Worm (Caenorhabditis elegans): ENCODE data around the gene srv-5.

srv-5 gene

DNA sequence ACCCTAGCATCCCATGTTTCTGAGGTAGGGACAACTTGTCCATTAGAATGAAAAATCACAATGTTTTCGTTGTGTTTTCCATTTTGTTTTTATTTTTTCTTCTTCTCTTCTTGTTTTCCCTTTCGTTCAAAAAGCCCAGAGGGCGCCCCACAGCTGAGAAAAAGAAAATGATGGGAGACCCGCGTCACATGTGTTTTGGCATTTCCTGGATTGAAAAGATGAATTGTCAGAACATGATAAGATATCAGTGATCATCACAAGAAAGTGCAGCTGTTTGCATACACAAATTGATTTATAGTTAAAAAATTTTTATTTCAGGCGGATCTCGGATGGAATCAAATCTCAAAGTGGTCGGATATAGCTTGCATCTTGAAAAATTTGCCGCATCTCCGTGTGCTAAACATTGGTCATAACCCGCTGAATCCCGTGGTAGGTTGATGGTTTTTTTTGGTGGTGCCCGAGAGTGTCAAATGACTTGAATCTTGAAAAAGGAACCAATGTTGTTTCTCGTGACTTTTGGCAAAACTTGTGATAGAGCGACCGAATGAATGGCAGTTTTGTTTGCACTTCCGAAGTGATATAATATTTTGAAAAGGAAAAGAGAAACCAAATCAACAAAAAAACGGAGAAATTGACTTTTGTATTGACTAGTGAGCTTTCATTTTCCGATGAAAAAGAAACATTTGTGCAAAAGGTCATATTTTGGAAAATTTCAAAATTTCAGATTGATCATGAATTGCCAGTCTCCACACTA, 14.2 kb downstream of the srv-5 start:
- no peak for TF ChIP-seq attf-3 (GFP tag; conservative IDR thresholded peaks at IDR 0.05)
- TF ChIP-seq pha-4 (tag; optimal IDR thresholded peaks at IDR 0.05) = peak; percentile 17
- TF ChIP-seq dox-1 (GFP tag; IDR thresholded peaks at IDR 0.05) = 0 out of 2 replicates have a peak, but pooled peaks have one; percentile 4
- peak; percentile 21 for TF ChIP-seq attf-5 (GFP tag; optimal IDR thresholded peaks at IDR 0.05)
- 0 out of 2 replicates have a peak, but pooled peaks have one; percentile 36 for TF ChIP-seq K11D2.4 (GFP tag; IDR thresholded peaks at IDR 0.05)
- TF ChIP-seq sptf-2 (GFP tag; optimal IDR thresholded peaks at IDR 0.05) = no peak
- TF ChIP-seq let-526 (GFP tag; IDR thresholded peaks at IDR 0.05) = 0 out of 2 replicates have a peak, but pooled peaks have one; percentile 29
- TF ChIP-seq cebp-1 (GFP tag; IDR thresholded peaks at IDR 0.05) = no peak
- peak; percentile 47 for TF ChIP-seq cebp-1 (tag; optimal IDR thresholded peaks at IDR 0.05)

DNA sequence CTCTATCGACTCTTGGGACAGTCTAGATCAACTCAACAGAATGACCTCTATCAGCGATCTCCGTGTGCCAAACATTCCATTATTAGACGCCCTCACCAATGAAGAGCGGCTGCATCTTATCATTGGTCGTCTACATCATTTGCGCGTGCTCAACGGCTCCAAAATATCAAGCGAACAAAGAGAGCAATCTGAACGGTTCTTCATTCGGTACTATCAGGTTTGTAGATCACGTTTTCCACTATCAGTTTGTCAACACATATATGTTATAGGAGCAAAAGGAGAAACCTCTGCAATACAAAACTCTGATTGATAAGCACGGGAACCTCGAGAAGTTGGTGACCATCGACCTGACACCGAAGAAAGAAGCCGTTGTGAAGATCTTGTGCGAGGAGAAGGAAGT, 16.2 kb downstream of the srv-5 start:
- TF ChIP-seq attf-6 (GFP tag; IDR thresholded peaks at IDR 0.05) (no peak), ekl-4 (GFP tag; IDR thresholded peaks at IDR 0.05) (no peak), Y79H2A.3 (GFP tag; conservative IDR thresholded peaks at IDR 0.05) (no peak), ets-4 (GFP tag; optimal IDR thresholded peaks at IDR 0.05) (no peak), F55B11.4 (tag; optimal IDR thresholded peaks at IDR 0.05; ENCODE audit: borderline replicate concordance, insufficient read depth) (no peak)

ce11 chrX:4273614-4274013, 21.5 kb downstream of the srv-5 start, which contains the start of gene C52B9.10:
Gene C52B9.10, plus strand, starts transcription at chrX:4273914.
- TF ChIP-seq ceh-79 (tag; optimal IDR thresholded peaks at IDR 0.05) (no peak), F57A8.1 (GFP tag; optimal IDR thresholded peaks at IDR 0.05) (no peak), hmg-20 (GFP tag; IDR thresholded peaks at IDR 0.05) (no peak), efl-1 (GFP tag; optimal IDR thresholded peaks at IDR 0.05) (no peak), ZK185.1 (tag; optimal IDR thresholded peaks at IDR 0.05; ENCODE audit: poor library complexity, severe bottlenecking) (no peak), somi-1 (GFP tag; optimal IDR thresholded peaks at IDR 0.05) (no peak), K11D2.4 (GFP tag; IDR thresholded peaks at IDR 0.05) (no peak), ztf-28 (GFP tag; IDR thresholded peaks at IDR 0.05) (no peak), ekl-4 (GFP tag; IDR thresholded peaks at IDR 0.05) (no peak), F23B12.7 (tag; optimal IDR thresholded peaks at IDR 0.05; ENCODE audit: insufficient read depth) (no peak), F33H1.4 (GFP tag; IDR thresholded peaks at IDR 0.05) (no peak), lin-35 (GFP tag; optimal IDR thresholded peaks at IDR 0.05) (no peak), F49E8.2 (tag; optimal IDR thresholded peaks at IDR 0.05; ENCODE audit: insufficient read depth) (no peak), ztf-25 (GFP tag; IDR thresholded peaks at IDR 0.05) (no peak), nhr-27 (tag; optimal IDR thresholded peaks at IDR 0.05) (no peak), tbx-9 (tag; optimal IDR thresholded peaks at IDR 0.05; ENCODE audit: borderline replicate concordance) (no peak), fkh-3 (tag; optimal IDR thresholded peaks at IDR 0.05) (no peak), repo-1 (tag; optimal IDR thresholded peaks at IDR 0.05) (no peak)

- TF ChIP-seq hmg-1.2 (GFP tag; IDR thresholded peaks at IDR 0.05) (no peak), let-607 (tag; optimal IDR thresholded peaks at IDR 0.05) (no peak), ceh-79 (tag; optimal IDR thresholded peaks at IDR 0.05) (no peak), F52B5.7 (tag; optimal IDR thresholded peaks at IDR 0.05) (no peak), repo-1 (tag; optimal IDR thresholded peaks at IDR 0.05) (no peak), madf-3 (GFP tag; IDR thresholded peaks at IDR 0.05) (no peak), sptf-2 (GFP tag; optimal IDR thresholded peaks at IDR 0.05) (no peak), B0035.1 (tag; optimal IDR thresholded peaks at IDR 0.05) (no peak), F55B11.4 (tag; optimal IDR thresholded peaks at IDR 0.05; ENCODE audit: borderline replicate concordance, insufficient read depth) (no peak), T07F8.4 (tag; optimal IDR thresholded peaks at IDR 0.05) (no peak), hmg-20 (GFP tag; IDR thresholded peaks at IDR 0.05) (no peak), Y67H2A.10 (GFP tag; conservative IDR thresholded peaks at IDR 0.05) (no peak)
Observed at ce11 chrX:4274116-4274515, 22.0 kb downstream of the srv-5 start, which contains the start of gene mec-18. Gene mec-18, minus strand, starts transcription at chrX:4274216.
